Worm (Caenorhabditis elegans) whole organism, L3 larva: ENCODE results near the gene hlh-25.

Experiments used
- R02D3.7 ChIP-seq: fragments of 150-350 bp; optimal IDR thresholded peaks from 2 replicates; lab custom pipeline; 2014; ENCODE audit warnings: missing biosample characterization, missing genetic modification characterization
- ZK546.5 ChIP-seq: sonication (generic microtip); optimal IDR thresholded peaks from 2 replicates; lab custom pipeline; 2017; ENCODE audit warnings: missing biosample characterization, missing genetic modification characterization
- ceh-16 ChIP-seq: sonication (generic microtip); optimal IDR thresholded peaks from 2 replicates; lab custom pipeline; 2017; ENCODE audit warnings: missing biosample characterization, missing genetic modification characterization
- ceh-28 ChIP-seq: fragments of 150-350 bp; optimal IDR thresholded peaks from 2 replicates; lab custom pipeline; 2014; ENCODE audit warnings: missing biosample characterization, missing genetic modification reagents, missing genetic modification characterization
- ceh-82 ChIP-seq: fragments of 150-350 bp; optimal IDR thresholded peaks from 2 replicates; lab custom pipeline; 2014; ENCODE audit warnings: missing biosample characterization, missing genetic modification characterization
- ceh-9 ChIP-seq: sonication (generic microtip); optimal IDR thresholded peaks from 2 replicates; lab custom pipeline; 2018; ENCODE audit warnings: missing biosample characterization, missing genetic modification characterization
- daf-12 ChIP-seq: fragments of 150-350 bp; optimal IDR thresholded peaks from 2 replicates; lab custom pipeline; 2014; ENCODE audit warnings: missing biosample characterization, missing genetic modification reagents, missing genetic modification characterization
- egl-27 ChIP-seq: sonication (generic microtip); optimal IDR thresholded peaks from 4 replicates; lab custom pipeline; 2017; ENCODE audit warnings: missing biosample characterization, missing genetic modification reagents, missing genetic modification characterization
- egl-5 ChIP-seq: fragments of 150-350 bp; optimal IDR thresholded peaks from 2 replicates; lab custom pipeline; 2017; ENCODE audit warnings: missing biosample characterization, missing genetic modification reagents, missing genetic modification characterization, inconsistent platforms
- elt-2 ChIP-seq: sonication (generic microtip); optimal IDR thresholded peaks from 2 replicates; lab custom pipeline; 2016; ENCODE audit warnings: missing genetic modification reagents, mild to moderate bottlenecking, missing genetic modification characterization, missing compliant biosample characterization
- eor-1 ChIP-seq, 2 experiments: fragments of 150-350 bp; optimal IDR thresholded peaks; 2 replicates each; lab custom pipeline; 2014 to 2018; ENCODE audit warnings: missing biosample characterization in 2 of 2, missing genetic modification characterization in 2 of 2
- fkh-10 ChIP-seq: sonication (generic microtip); optimal IDR thresholded peaks from 2 replicates; lab custom pipeline; 2017; ENCODE audit warnings: missing biosample characterization, missing genetic modification reagents, missing genetic modification characterization
- fkh-2 ChIP-seq: fragments of 150-350 bp; optimal IDR thresholded peaks from 2 replicates; lab custom pipeline; 2014; ENCODE audit warnings: missing biosample characterization, missing genetic modification reagents, missing genetic modification characterization
- fos-1 ChIP-seq: fragments of 150-350 bp; optimal IDR thresholded peaks from 2 replicates; lab custom pipeline; 2014; ENCODE audit warnings: missing biosample characterization, missing genetic modification characterization
- hmg-11 ChIP-seq: sonication (generic microtip); optimal IDR thresholded peaks from 2 replicates; lab custom pipeline; 2016; ENCODE audit warnings: missing genetic modification characterization, missing compliant biosample characterization
- jun-1 ChIP-seq: fragments of 150-350 bp; optimal IDR thresholded peaks from 2 replicates; lab custom pipeline; 2014; ENCODE audit warnings: missing biosample characterization, missing genetic modification reagents, missing genetic modification characterization
- lin-15B ChIP-seq: fragments of 150-350 bp; optimal IDR thresholded peaks from 2 replicates; lab custom pipeline; 2014; ENCODE audit warnings: missing biosample characterization, missing genetic modification characterization
- lin-39 ChIP-seq: fragments of 150-350 bp; optimal IDR thresholded peaks from 2 replicates; lab custom pipeline; 2018; ENCODE audit warnings: missing biosample characterization, missing genetic modification reagents, missing genetic modification characterization
- lsy-12 ChIP-seq: sonication (generic microtip); optimal IDR thresholded peaks from 2 replicates; lab custom pipeline; 2016; ENCODE audit warnings: mild to moderate bottlenecking, missing genetic modification characterization, missing compliant biosample characterization
- mdl-1 ChIP-seq: fragments of 150-350 bp; optimal IDR thresholded peaks from 2 replicates; lab custom pipeline; 2014; ENCODE audit warnings: missing biosample characterization, missing genetic modification characterization
- nfya-1 ChIP-seq: sonication (generic microtip); optimal IDR thresholded peaks from 2 replicates; lab custom pipeline; 2017; ENCODE audit warnings: missing genetic modification characterization, mild to moderate bottlenecking, missing compliant biosample characterization, antibody characterized with exemption, moderate library complexity; ENCODE audit not compliant: insufficient read depth
- nhr-23 ChIP-seq: fragments of 150-350 bp; optimal IDR thresholded peaks from 2 replicates; lab custom pipeline; 2014; ENCODE audit warnings: missing biosample characterization, missing genetic modification reagents, missing genetic modification characterization
- nhr-237 ChIP-seq: fragments of 150-350 bp; optimal IDR thresholded peaks from 2 replicates; lab custom pipeline; 2014; ENCODE audit warnings: missing biosample characterization, missing genetic modification characterization
- nhr-25 ChIP-seq: sonication (generic microtip); optimal IDR thresholded peaks from 2 replicates; lab custom pipeline; 2017; ENCODE audit warnings: missing biosample characterization, missing genetic modification characterization
- nhr-28 ChIP-seq: fragments of 150-350 bp; optimal IDR thresholded peaks from 2 replicates; lab custom pipeline; 2014; ENCODE audit warnings: missing biosample characterization, missing genetic modification characterization
- nhr-67 ChIP-seq: fragments of 150-350 bp; optimal IDR thresholded peaks from 2 replicates; lab custom pipeline; 2014; ENCODE audit warnings: missing biosample characterization, missing genetic modification characterization
- nhr-76 ChIP-seq: fragments of 150-350 bp; sonication (generic microtip); optimal IDR thresholded peaks from 5 replicates; lab custom pipeline; 2014; ENCODE audit warnings: missing biosample characterization, missing genetic modification characterization
- nhr-77 ChIP-seq: fragments of 150-350 bp; optimal IDR thresholded peaks from 2 replicates; lab custom pipeline; 2014; ENCODE audit warnings: missing biosample characterization, missing genetic modification characterization
- pha-4 ChIP-seq: fragments of 150-350 bp; optimal IDR thresholded peaks from 2 replicates; lab custom pipeline; 2014; ENCODE audit warnings: missing biosample characterization, missing genetic modification reagents, missing genetic modification characterization
- pqm-1 ChIP-seq: fragments of 150-350 bp; optimal IDR thresholded peaks from 2 replicates; lab custom pipeline; 2017; ENCODE audit warnings: missing biosample characterization, missing genetic modification characterization, inconsistent platforms
- snpc-4 ChIP-seq: fragments of 150-350 bp; optimal IDR thresholded peaks from 2 replicates; lab custom pipeline; 2014; ENCODE audit warnings: missing biosample characterization, missing genetic modification characterization
- tbx-2 ChIP-seq: sonication (generic microtip); optimal IDR thresholded peaks from 2 replicates; lab custom pipeline; 2016; ENCODE audit warnings: mild to moderate bottlenecking, missing genetic modification characterization, missing compliant biosample characterization
- unc-39 ChIP-seq: sonication (generic microtip); optimal IDR thresholded peaks from 4 replicates; lab custom pipeline; 2017; ENCODE audit warnings: missing biosample characterization, missing genetic modification characterization
- unc-62 ChIP-seq: fragments of 150-350 bp; sonication (generic microtip); optimal IDR thresholded peaks from 4 replicates; lab custom pipeline; 2014; ENCODE audit warnings: missing biosample characterization, missing genetic modification reagents, missing genetic modification characterization
- zag-1 ChIP-seq: fragments of 150-350 bp; optimal IDR thresholded peaks from 2 replicates; lab custom pipeline; 2014; ENCODE audit warnings: missing biosample characterization, missing genetic modification characterization
- ztf-11 ChIP-seq: fragments of 150-350 bp; optimal IDR thresholded peaks from 2 replicates; lab custom pipeline; 2014; ENCODE audit warnings: missing biosample characterization, missing genetic modification characterization
- ztf-4 ChIP-seq: fragments of 150-350 bp; optimal IDR thresholded peaks from 2 replicates; lab custom pipeline; 2014; ENCODE audit warnings: missing biosample characterization, missing genetic modification characterization

Gene hlh-25

ce11 chrII:5525297-5525696 is 9.7 kb upstream of the hlh-25 start, which contains the start of gene tbx-35:
TSS of gene tbx-35 (minus strand) at chrII:5525397.
- TF ChIP-seq daf-12 (no peak), ceh-28 (tag; lab: Kevin White, UChicago) (no peak), unc-62 (GFP tag; lab: Kevin White, UChicago) (no peak), R02D3.7 (tag; lab: Kevin White, UChicago) (no peak), ceh-9 (no peak), nhr-76 (tag; lab: Kevin White, UChicago) (no peak), zag-1 (tag; lab: Kevin White, UChicago) (no peak), elt-2 (no peak), jun-1 (tag; lab: Kevin White, UChicago) (no peak), ceh-82 (no peak), nhr-25 (no peak), lin-15B (tag; lab: Kevin White, UChicago) (no peak)

- TF ChIP-seq ZK546.5 (tag; lab: Kevin White, UChicago) (no peak), elt-2 (no peak), fos-1 (no peak), nhr-67 (no peak), hmg-11 (tag; lab: Kevin White, UChicago) (no peak), ceh-82 (no peak), nhr-28 (tag; lab: Kevin White, UChicago) (no peak), nhr-25 (no peak), nhr-76 (tag; lab: Kevin White, UChicago) (no peak), pqm-1 (tag; lab: Kevin White, UChicago) (no peak), daf-12 (no peak), fkh-2 (tag; lab: Kevin White, UChicago) (no peak), lsy-12 (tag; lab: Kevin White, UChicago) (no peak), eor-1 (tag; optimal IDR thresholded peaks at IDR 0.05; lab: Kevin White, UChicago) (no peak), ceh-16 (tag; lab: Kevin White, UChicago) (no peak), unc-39 (tag; lab: Kevin White, UChicago) (no peak), lin-39 (no peak), nhr-77 (no peak), nhr-23 (tag; lab: Kevin White, UChicago) (no peak)
Measured at ce11 chrII:5527841-5528240, 7.2 kb upstream of the hlh-25 start, which contains the start of gene ZK177.1. TSS of gene ZK177.1 (plus strand) at chrII:5528141.

DNA sequence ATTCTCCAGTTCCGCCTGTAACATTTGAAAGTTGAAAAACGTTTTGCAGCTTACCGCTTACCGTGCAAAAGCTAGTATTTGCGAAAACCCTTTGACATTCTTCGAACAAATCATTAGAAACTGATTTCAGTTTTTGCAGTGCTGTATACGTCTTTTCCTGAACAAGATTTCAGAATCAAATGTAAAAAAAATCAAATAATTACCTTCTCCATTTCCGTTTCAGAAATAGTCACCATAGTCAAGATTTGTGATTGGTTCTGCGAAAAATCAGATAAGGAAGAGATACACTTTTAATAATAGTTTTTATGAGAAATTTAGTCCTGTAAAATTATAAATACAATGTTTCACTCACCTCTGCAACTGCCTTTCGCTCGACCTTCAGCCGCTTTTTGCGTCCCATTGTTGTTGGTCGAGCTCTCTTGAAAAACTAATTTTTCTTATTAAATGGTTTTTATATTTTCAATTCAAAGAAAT is 3.1 kb upstream of the hlh-25 start, which contains the start of gene C17C3.9:
Gene C17C3.9, minus strand, starts transcription at position 424 of the 474 bp plus-strand sequence.
- TF ChIP-seq ztf-4, result no peak
- no peak for TF ChIP-seq fos-1
- TF ChIP-seq nhr-77, result no peak
- TF ChIP-seq nhr-237 (tag; lab: Kevin White, UChicago), result no peak
- TF ChIP-seq fkh-10 (GFP tag; lab: Kevin White, UChicago), result no peak
- TF ChIP-seq tbx-2 (tag; lab: Kevin White, UChicago), result no peak
- TF ChIP-seq lin-15B (tag; lab: Kevin White, UChicago), result no peak
- no peak for TF ChIP-seq snpc-4 (tag; lab: Kevin White, UChicago)
- TF ChIP-seq lin-39, result no peak
- no peak for TF ChIP-seq lsy-12 (tag; lab: Kevin White, UChicago)
- TF ChIP-seq hmg-11 (tag; lab: Kevin White, UChicago), result no peak
- TF ChIP-seq egl-5 (tag; lab: Kevin White, UChicago), result no peak
- TF ChIP-seq ZK546.5 (tag; lab: Kevin White, UChicago), result no peak
- no peak for TF ChIP-seq ceh-28 (tag; lab: Kevin White, UChicago)
- no peak for TF ChIP-seq mdl-1 (tag; lab: Kevin White, UChicago)
- TF ChIP-seq nfya-1 (tag; lab: Kevin White, UChicago), result no peak
- TF ChIP-seq elt-2, result no peak

DNA sequence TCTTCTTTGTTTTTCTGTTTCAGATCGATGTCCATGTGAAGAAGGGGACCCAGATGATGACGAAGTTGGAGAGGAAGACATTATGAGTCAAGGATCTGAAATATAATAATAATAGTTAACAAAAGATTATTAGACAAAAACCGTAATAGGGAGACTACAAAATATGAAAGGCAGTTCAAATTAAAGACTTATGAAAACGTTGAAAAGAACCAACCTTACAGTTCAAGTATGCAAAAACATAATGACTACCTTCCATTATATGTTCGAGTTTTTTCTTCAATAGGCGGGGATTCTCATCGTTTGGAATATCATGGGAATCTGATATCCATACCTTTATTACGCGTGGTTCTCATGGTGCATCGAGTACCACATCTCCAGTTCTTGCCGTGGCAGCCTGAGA is 1.4 kb upstream of the hlh-25 start, which contains the start of gene hlh-26:
Gene hlh-26, minus strand, starts transcription at position 101 of the 400 bp plus-strand sequence.
- TF ChIP-seq daf-12, result no peak
- TF ChIP-seq lin-39, result no peak
- no peak for TF ChIP-seq pqm-1 (tag; lab: Kevin White, UChicago)
- no peak for TF ChIP-seq tbx-2 (tag; lab: Kevin White, UChicago)
- no peak for TF ChIP-seq nhr-77
- TF ChIP-seq ztf-11 (tag; lab: Kevin White, UChicago), result no peak
- TF ChIP-seq unc-62 (GFP tag; lab: Kevin White, UChicago), result no peak
- no peak for TF ChIP-seq pha-4
- TF ChIP-seq nhr-76 (tag; lab: Kevin White, UChicago), result no peak
- no peak for TF ChIP-seq lin-15B (tag; lab: Kevin White, UChicago)
- TF ChIP-seq ceh-82, result no peak
- no peak for TF ChIP-seq fos-1
- no peak for TF ChIP-seq egl-5 (tag; lab: Kevin White, UChicago)
- TF ChIP-seq egl-27 (tag; lab: Kevin White, UChicago), result no peak
- TF ChIP-seq ceh-16 (tag; lab: Kevin White, UChicago), result no peak
- no peak for TF ChIP-seq unc-39 (tag; lab: Kevin White, UChicago)
- no peak for TF ChIP-seq snpc-4 (tag; lab: Kevin White, UChicago)
